Worm (Caenorhabditis elegans) whole organism, L4/young adult: ENCODE results near the gene C49C8.3.

Source experiments
- dao-5 ChIP-seq: sonication (generic microtip); optimal IDR thresholded peaks from 2 replicates; lab custom pipeline; 2016; ENCODE audit warnings: missing genotype, missing genetic modification characterization, moderate library complexity, missing compliant biosample characterization
- him-1 ChIP-seq: sonication (generic microtip); optimal IDR thresholded peaks from 2 replicates; lab custom pipeline; 2016; ENCODE audit warnings: missing genotype, missing genetic modification reagents, missing genetic modification characterization, missing compliant biosample characterization

ce11 chrIV:8691486-8691885 lies 47.0 kb downstream of the C49C8.3 start, which contains the start of the genes hst-1 and ints-6:
- TF ChIP-seq him-1 (tag; lab: Kevin White, UChicago) (no peak), dao-5 (tag; lab: Kevin White, UChicago) (no peak)
